Worm (Caenorhabditis elegans): ENCODE measurements around the gene sftb-1.

Gene sftb-1

ce11 chrIII:4223668-4224127, 45.4 kb downstream of the sftb-1 start (continued):
- TF ChIP-seq nhr-25 (tag; optimal IDR thresholded peaks at IDR 0.05), result peak; percentile 20
- peak; percentile 45 for TF ChIP-seq fos-1 (tag; optimal IDR thresholded peaks at IDR 0.05)
- no peak for TF ChIP-seq nhr-67 (tag; optimal IDR thresholded peaks at IDR 0.05)
- TF ChIP-seq pha-4 (tag; optimal IDR thresholded peaks at IDR 0.05), result peak; percentile 81
- TF ChIP-seq daf-12 (tag; optimal IDR thresholded peaks at IDR 0.05), result no peak
- TF ChIP-seq mdl-1 (tag; optimal IDR thresholded peaks at IDR 0.05), result peak; percentile 81
- TF ChIP-seq skn-1 (tag; optimal IDR thresholded peaks at IDR 0.05), result peak; percentile 74
- TF ChIP-seq elt-1 (tag; optimal IDR thresholded peaks at IDR 0.05), result peak; percentile 48
- peak; percentile 11 for TF ChIP-seq snpc-4 (tag; optimal IDR thresholded peaks at IDR 0.05)
- TF ChIP-seq egl-5 (tag; optimal IDR thresholded peaks at IDR 0.05), result peak; percentile 95
- TF ChIP-seq jun-1 (tag; optimal IDR thresholded peaks at IDR 0.05), result peak; percentile 93
- TF ChIP-seq ztf-4 (tag; optimal IDR thresholded peaks at IDR 0.05), result no peak
- TF ChIP-seq hmg-11 (tag; optimal IDR thresholded peaks at IDR 0.05), result peak; percentile 92
- peak; percentile 26 for TF ChIP-seq nhr-23 (tag; optimal IDR thresholded peaks at IDR 0.05)
- TF ChIP-seq sea-2 (GFP tag; optimal IDR thresholded peaks at IDR 0.05), result peak; percentile 38
- TF ChIP-seq zag-1 (tag; optimal IDR thresholded peaks at IDR 0.05), result peak; percentile 56
- TF ChIP-seq ZK546.5 (tag; optimal IDR thresholded peaks at IDR 0.05), result no peak
- peak; percentile 76 for TF ChIP-seq egl-27 (tag; optimal IDR thresholded peaks at IDR 0.05)
- TF ChIP-seq fkh-10 (GFP tag; optimal IDR thresholded peaks at IDR 0.05), result no peak
- TF ChIP-seq unc-62 (GFP tag; optimal IDR thresholded peaks at IDR 0.05), result peak; percentile 49
- no peak for TF ChIP-seq ztf-11 (tag; optimal IDR thresholded peaks at IDR 0.05)
- TF ChIP-seq R02D3.7 (tag; optimal IDR thresholded peaks at IDR 0.05), result peak; percentile 35
- TF ChIP-seq nhr-12 (tag; optimal IDR thresholded peaks at IDR 0.05), result no peak
- peak; percentile 62 for TF ChIP-seq pqm-1 (tag; optimal IDR thresholded peaks at IDR 0.05)
- TF ChIP-seq ceh-82 (tag; optimal IDR thresholded peaks at IDR 0.05), result peak; percentile 28
- no peak for TF ChIP-seq elt-3 (tag; optimal IDR thresholded peaks at IDR 0.05)

ce11 chrIII:4221527-4221926, 47.5 kb downstream of the sftb-1 start:
- TF ChIP-seq ceh-9 (tag; optimal IDR thresholded peaks at IDR 0.05) (no peak), nfya-1 (tag; optimal IDR thresholded peaks at IDR 0.05; ENCODE audit: insufficient read depth) (peak; percentile 30), nhr-11 (tag; optimal IDR thresholded peaks at IDR 0.05) (no peak), snpc-4 (tag; optimal IDR thresholded peaks at IDR 0.05) (no peak)

- TF ChIP-seq sea-2 (GFP tag; optimal IDR thresholded peaks at IDR 0.05) (no peak), ceh-16 (tag; optimal IDR thresholded peaks at IDR 0.05) (no peak), lin-39 (tag; optimal IDR thresholded peaks at IDR 0.05) (no peak), nhr-76 (tag; optimal IDR thresholded peaks at IDR 0.05) (no peak), ceh-82 (tag; optimal IDR thresholded peaks at IDR 0.05) (no peak), egl-5 (tag; optimal IDR thresholded peaks at IDR 0.05) (no peak), pha-4 (tag; optimal IDR thresholded peaks at IDR 0.05) (no peak)
Measured at ce11 chrIII:4220864-4221263, 48.2 kb downstream of the sftb-1 start.
